Worm (Caenorhabditis elegans) whole organism, midembryonic: ENCODE data around the gene cox-18.

Experiments used
- T22C8.4 ChIP-seq: fragments of 200-800 bp; sonication (Bioruptor generic); IDR thresholded peaks from 2 replicates; pipeline ENCODE4 v1.3.6; 2022; ENCODE audit warnings: missing genetic modification characterization, missing compliant biosample characterization
- cog-1 ChIP-seq: sonication (generic microtip); optimal IDR thresholded peaks from 2 replicates; lab custom pipeline; 2016; ENCODE audit warnings: missing genetic modification characterization, missing compliant biosample characterization
- flt-1 ChIP-seq: fragments of 200-800 bp; sonication (Bioruptor generic); IDR thresholded peaks from 2 replicates; pipeline ENCODE4 v1.3.6; 2022; ENCODE audit warnings: missing genetic modification characterization, missing compliant biosample characterization
- klf-2 ChIP-seq: fragments of 200-800 bp; sonication (Bioruptor generic); conservative IDR thresholded peaks from 2 replicates; pipeline ENCODE4 v1.3.6; 2022; ENCODE audit warnings: missing genetic modification reagents, missing genetic modification characterization, missing compliant biosample characterization
- med-1 ChIP-seq: sonication (generic microtip); optimal IDR thresholded peaks from 2 replicates; lab custom pipeline; 2017; ENCODE audit warnings: missing genetic modification characterization, mild to moderate bottlenecking, missing compliant biosample characterization, antibody characterized with exemption, missing genetic modification reagents; ENCODE audit not compliant: insufficient read depth
- ref-1 ChIP-seq: fragments of 200-800 bp; sonication (Bioruptor generic); conservative IDR thresholded peaks from 2 replicates; pipeline ENCODE4 v1.3.6; 2022; ENCODE audit warnings: missing genetic modification reagents, missing genetic modification characterization, missing compliant biosample characterization
- tab-1 ChIP-seq: fragments of 200-800 bp; sonication (Bioruptor generic); IDR thresholded peaks from 2 replicates; pipeline ENCODE4 v1.3.6; 2022; ENCODE audit warnings: missing genetic modification characterization, missing compliant biosample characterization
- ztf-23 ChIP-seq: fragments of 200-800 bp; sonication (Bioruptor generic); IDR thresholded peaks from 2 replicates; pipeline ENCODE4 v1.3.6; 2022; ENCODE audit warnings: missing genetic modification reagents, missing genetic modification characterization, missing compliant biosample characterization
- ztf-29 ChIP-seq: fragments of 200-800 bp; sonication (Bioruptor generic); IDR thresholded peaks from 2 replicates; pipeline ENCODE4 v1.3.6; 2022; ENCODE audit warnings: missing genetic modification reagents, missing genetic modification characterization, missing compliant biosample characterization

cox-18 gene

ce11 chrIV:1124741-1125140, 27.5 kb downstream of the cox-18 start, which contains the start of gene perm-4:
Gene perm-4, minus strand, starts transcription at chrIV:1125107.
- TF ChIP-seq cog-1 (tag; lab: Kevin White, UChicago) = no peak
- TF ChIP-seq flt-1 = no peak
- no peak for TF ChIP-seq ref-1 (GFP tag; lab: Robert Waterston, UW)
- TF ChIP-seq med-1 (GFP tag; lab: Kevin White, UChicago) = no peak
- no peak for TF ChIP-seq tab-1 (GFP tag; lab: Robert Waterston, UW)
- TF ChIP-seq T22C8.4 = no peak
- no peak for TF ChIP-seq ztf-29 (GFP tag; lab: Robert Waterston, UW)
- no peak for TF ChIP-seq klf-2 (GFP tag; lab: Robert Waterston, UW)
- TF ChIP-seq ztf-23 (GFP tag; lab: Robert Waterston, UW) = no peak

ce11 chrIV:1126490-1126889, 29.2 kb downstream of the cox-18 start, which contains the start of gene perm-2:
Gene perm-2, plus strand, starts transcription at chrIV:1126790.
- TF ChIP-seq klf-2 (GFP tag; lab: Robert Waterston, UW) = no peak
- TF ChIP-seq flt-1 = no peak
- no peak for TF ChIP-seq ztf-23 (GFP tag; lab: Robert Waterston, UW)
- no peak for TF ChIP-seq cog-1 (tag; lab: Kevin White, UChicago)
- TF ChIP-seq ref-1 (GFP tag; lab: Robert Waterston, UW) = no peak
- TF ChIP-seq med-1 (GFP tag; lab: Kevin White, UChicago) = no peak
- TF ChIP-seq T22C8.4 = no peak
- no peak for TF ChIP-seq tab-1 (GFP tag; lab: Robert Waterston, UW)
- no peak for TF ChIP-seq ztf-29 (GFP tag; lab: Robert Waterston, UW)

- no peak for TF ChIP-seq flt-1
Observed at ce11 chrIV:1127852-1128251, 30.6 kb downstream of the cox-18 start.

ce11 chrIV:1136658-1137057, 39.4 kb downstream of the cox-18 start, which contains the start of gene C44B12.6:
Gene C44B12.6, minus strand, starts transcription at chrIV:1136758.
- TF ChIP-seq med-1 (GFP tag; lab: Kevin White, UChicago) (no peak), flt-1 (no peak), klf-2 (GFP tag; lab: Robert Waterston, UW) (no peak), T22C8.4 (no peak)

ce11 chrIV:1147594-1147993, 50.3 kb downstream of the cox-18 start:
- TF ChIP-seq flt-1 (no peak), ztf-29 (GFP tag; lab: Robert Waterston, UW) (no peak), klf-2 (GFP tag; lab: Robert Waterston, UW) (no peak)

ce11 chrIV:1148425-1149151, 51.3 kb downstream of the cox-18 start:
- TF ChIP-seq ztf-23 (GFP tag; lab: Robert Waterston, UW) (no peak), cog-1 (tag; lab: Kevin White, UChicago) (no peak), med-1 (GFP tag; lab: Kevin White, UChicago) (no peak), klf-2 (GFP tag; lab: Robert Waterston, UW) (no peak), flt-1 (no peak), tab-1 (GFP tag; lab: Robert Waterston, UW) (no peak), ztf-29 (GFP tag; lab: Robert Waterston, UW) (no peak), ref-1 (GFP tag; lab: Robert Waterston, UW) (no peak), T22C8.4 (no peak)
